Worm (Caenorhabditis elegans) whole organism, L3 larva: Measurements from ENCODE around the gene F08A7.1.

ENCODE experiments used
- R02D3.7 ChIP-seq: fragments of 150-350 bp; optimal IDR thresholded peaks from 2 replicates; lab custom pipeline; 2014; ENCODE audit warnings: missing biosample characterization, missing genetic modification characterization
- ceh-16 ChIP-seq: sonication (generic microtip); optimal IDR thresholded peaks from 2 replicates; lab custom pipeline; 2017; ENCODE audit warnings: missing biosample characterization, missing genetic modification characterization
- ceh-82 ChIP-seq: fragments of 150-350 bp; optimal IDR thresholded peaks from 2 replicates; lab custom pipeline; 2014; ENCODE audit warnings: missing biosample characterization, missing genetic modification characterization
- egl-27 ChIP-seq: sonication (generic microtip); optimal IDR thresholded peaks from 4 replicates; lab custom pipeline; 2017; ENCODE audit warnings: missing biosample characterization, missing genetic modification reagents, missing genetic modification characterization
- egl-5 ChIP-seq: fragments of 150-350 bp; optimal IDR thresholded peaks from 2 replicates; lab custom pipeline; 2017; ENCODE audit warnings: missing biosample characterization, missing genetic modification reagents, missing genetic modification characterization, inconsistent platforms
- elt-2 ChIP-seq: sonication (generic microtip); optimal IDR thresholded peaks from 2 replicates; lab custom pipeline; 2016; ENCODE audit warnings: missing genetic modification reagents, mild to moderate bottlenecking, missing genetic modification characterization, missing compliant biosample characterization
- elt-3 ChIP-seq, 3 experiments: fragments of 150-350 bp in 1 of 3; sonication (generic microtip) in 2 of 3; optimal IDR thresholded peaks; 2 replicates in 2 of 3; 4 replicates in 1 of 3; lab custom pipeline; 2014 to 2017; ENCODE audit warnings: missing biosample characterization in 3 of 3, missing genetic modification characterization in 3 of 3
- eor-1 ChIP-seq, 2 experiments: fragments of 150-350 bp; optimal IDR thresholded peaks; 2 replicates each; lab custom pipeline; 2014 to 2018; ENCODE audit warnings: missing biosample characterization in 2 of 2, missing genetic modification characterization in 2 of 2
- fkh-10 ChIP-seq: sonication (generic microtip); optimal IDR thresholded peaks from 2 replicates; lab custom pipeline; 2017; ENCODE audit warnings: missing biosample characterization, missing genetic modification reagents, missing genetic modification characterization
- fkh-2 ChIP-seq: fragments of 150-350 bp; optimal IDR thresholded peaks from 2 replicates; lab custom pipeline; 2014; ENCODE audit warnings: missing biosample characterization, missing genetic modification reagents, missing genetic modification characterization
- fos-1 ChIP-seq: fragments of 150-350 bp; optimal IDR thresholded peaks from 2 replicates; lab custom pipeline; 2014; ENCODE audit warnings: missing biosample characterization, missing genetic modification characterization
- hmg-11 ChIP-seq: sonication (generic microtip); optimal IDR thresholded peaks from 2 replicates; lab custom pipeline; 2016; ENCODE audit warnings: missing genetic modification characterization, missing compliant biosample characterization
- lin-15B ChIP-seq: fragments of 150-350 bp; optimal IDR thresholded peaks from 2 replicates; lab custom pipeline; 2014; ENCODE audit warnings: missing biosample characterization, missing genetic modification characterization
- mdl-1 ChIP-seq: fragments of 150-350 bp; optimal IDR thresholded peaks from 2 replicates; lab custom pipeline; 2014; ENCODE audit warnings: missing biosample characterization, missing genetic modification characterization
- mml-1 ChIP-seq: fragments of 150-350 bp; sonication (generic microtip); optimal IDR thresholded peaks from 3 replicates; lab custom pipeline; 2014; ENCODE audit warnings: missing biosample characterization, missing genetic modification characterization
- nhr-11 ChIP-seq: fragments of 150-350 bp; optimal IDR thresholded peaks from 2 replicates; lab custom pipeline; 2014; ENCODE audit warnings: missing biosample characterization, missing genetic modification characterization
- nhr-23 ChIP-seq: fragments of 150-350 bp; optimal IDR thresholded peaks from 2 replicates; lab custom pipeline; 2014; ENCODE audit warnings: missing biosample characterization, missing genetic modification reagents, missing genetic modification characterization
- nhr-237 ChIP-seq: fragments of 150-350 bp; optimal IDR thresholded peaks from 2 replicates; lab custom pipeline; 2014; ENCODE audit warnings: missing biosample characterization, missing genetic modification characterization
- nhr-25 ChIP-seq: sonication (generic microtip); optimal IDR thresholded peaks from 2 replicates; lab custom pipeline; 2017; ENCODE audit warnings: missing biosample characterization, missing genetic modification characterization
- nhr-43 ChIP-seq: sonication (generic microtip); optimal IDR thresholded peaks from 2 replicates; lab custom pipeline; 2016; ENCODE audit warnings: mild to moderate bottlenecking, missing genetic modification characterization, missing compliant biosample characterization; ENCODE audit not compliant: poor library complexity, severe bottlenecking
- nhr-67 ChIP-seq: fragments of 150-350 bp; optimal IDR thresholded peaks from 2 replicates; lab custom pipeline; 2014; ENCODE audit warnings: missing biosample characterization, missing genetic modification characterization
- nhr-76 ChIP-seq: fragments of 150-350 bp; sonication (generic microtip); optimal IDR thresholded peaks from 5 replicates; lab custom pipeline; 2014; ENCODE audit warnings: missing biosample characterization, missing genetic modification characterization
- nhr-77 ChIP-seq: fragments of 150-350 bp; optimal IDR thresholded peaks from 2 replicates; lab custom pipeline; 2014; ENCODE audit warnings: missing biosample characterization, missing genetic modification characterization
- pha-4 ChIP-seq: fragments of 150-350 bp; optimal IDR thresholded peaks from 2 replicates; lab custom pipeline; 2014; ENCODE audit warnings: missing biosample characterization, missing genetic modification reagents, missing genetic modification characterization
- pqm-1 ChIP-seq: fragments of 150-350 bp; optimal IDR thresholded peaks from 2 replicates; lab custom pipeline; 2017; ENCODE audit warnings: missing biosample characterization, missing genetic modification characterization, inconsistent platforms
- sea-2 ChIP-seq: fragments of 150-350 bp; sonication (generic microtip); optimal IDR thresholded peaks from 4 replicates; lab custom pipeline; 2014; ENCODE audit warnings: missing biosample characterization, missing genetic modification reagents, missing genetic modification characterization
- snpc-4 ChIP-seq: fragments of 150-350 bp; optimal IDR thresholded peaks from 2 replicates; lab custom pipeline; 2014; ENCODE audit warnings: missing biosample characterization, missing genetic modification characterization
- tbx-2 ChIP-seq: sonication (generic microtip); optimal IDR thresholded peaks from 2 replicates; lab custom pipeline; 2016; ENCODE audit warnings: mild to moderate bottlenecking, missing genetic modification characterization, missing compliant biosample characterization
- zag-1 ChIP-seq: fragments of 150-350 bp; optimal IDR thresholded peaks from 2 replicates; lab custom pipeline; 2014; ENCODE audit warnings: missing biosample characterization, missing genetic modification characterization
- ztf-11 ChIP-seq: fragments of 150-350 bp; optimal IDR thresholded peaks from 2 replicates; lab custom pipeline; 2014; ENCODE audit warnings: missing biosample characterization, missing genetic modification characterization

F08A7.1 gene

ce11 chrIV:17440001-17440400 is 406 bp upstream of the F08A7.1 start, which contains the start of gene C06A12.19:
C06A12.19 (minus strand) TSS chrIV:17440101.
- no peak for TF ChIP-seq sea-2 (GFP tag; lab: Kevin White, UChicago)
- TF ChIP-seq fos-1 (tag; lab: Kevin White, UChicago): no peak
- TF ChIP-seq mdl-1: no peak

ce11 chrIV:17441260-17441659 is 853 bp downstream of the F08A7.1 start:
- no peak for TF ChIP-seq pqm-1 (tag; lab: Kevin White, UChicago)
- no peak for TF ChIP-seq nhr-11 (tag; lab: Kevin White, UChicago)
- no peak for TF ChIP-seq R02D3.7 (tag; lab: Kevin White, UChicago)
- TF ChIP-seq nhr-25: peak; percentile 39
- TF ChIP-seq nhr-43 (tag; lab: Kevin White, UChicago): peak; percentile 6
- no peak for TF ChIP-seq ceh-16 (tag; lab: Kevin White, UChicago)
- no peak for TF ChIP-seq fkh-10
- no peak for TF ChIP-seq nhr-237
- peak; percentile 25 for TF ChIP-seq elt-2 (tag; lab: Kevin White, UChicago)

- TF ChIP-seq eor-1 (tag; optimal IDR thresholded peaks at IDR 0.05; lab: Kevin White, UChicago) (no peak), nhr-43 (tag; lab: Kevin White, UChicago) (peak; percentile 36), ceh-82 (tag; lab: Kevin White, UChicago) (no peak), nhr-77 (tag; lab: Kevin White, UChicago) (no peak), pqm-1 (tag; lab: Kevin White, UChicago) (peak; percentile 6), fkh-10 (no peak), nhr-25 (peak; percentile 51), egl-27 (tag; lab: Kevin White, UChicago) (no peak), nhr-23 (peak; percentile 15)
These were observed 2.1 kb downstream of the F08A7.1 start, which contains the start of gene F11E6.11 for ce11 chrIV:17442503-17442902. F11E6.11 (plus strand) TSS chrIV:17442827.

ce11 chrIV:17448319-17448718 is 7.9 kb downstream of the F08A7.1 start:
- TF ChIP-seq pha-4 (tag; lab: Kevin White, UChicago) (peak; percentile 66), fkh-2 (tag; lab: Kevin White, UChicago) (no peak)

- TF ChIP-seq mml-1 (tag; lab: Kevin White, UChicago) (no peak), nhr-237 (no peak), lin-15B (tag; lab: Kevin White, UChicago) (no peak), hmg-11 (tag; lab: Kevin White, UChicago) (no peak), zag-1 (tag; lab: Kevin White, UChicago) (no peak), fos-1 (tag; lab: Kevin White, UChicago) (no peak), pqm-1 (tag; lab: Kevin White, UChicago) (no peak), ceh-82 (tag; lab: Kevin White, UChicago) (no peak), egl-27 (tag; lab: Kevin White, UChicago) (no peak), nhr-76 (tag; lab: Kevin White, UChicago) (no peak), snpc-4 (tag; lab: Kevin White, UChicago) (no peak)
These were observed 10.0 kb downstream of the F08A7.1 start, which contains the start of gene F11E6.8 for ce11 chrIV:17450443-17450842. F11E6.8 (minus strand) TSS chrIV:17450543.

- no peak for TF ChIP-seq elt-3 (tag; optimal IDR thresholded peaks at IDR 0.05; lab: Kevin White, UChicago)
- TF ChIP-seq elt-2 (tag; lab: Kevin White, UChicago): no peak
- no peak for TF ChIP-seq nhr-76 (tag; lab: Kevin White, UChicago)
- no peak for TF ChIP-seq sea-2 (GFP tag; lab: Kevin White, UChicago)
- no peak for TF ChIP-seq nhr-43 (tag; lab: Kevin White, UChicago)
- TF ChIP-seq ceh-16 (tag; lab: Kevin White, UChicago): no peak
- no peak for TF ChIP-seq mdl-1
- TF ChIP-seq lin-15B (tag; lab: Kevin White, UChicago): no peak
- TF ChIP-seq nhr-237: no peak
- no peak for TF ChIP-seq egl-5 (tag; lab: Kevin White, UChicago)
- TF ChIP-seq pha-4 (tag; lab: Kevin White, UChicago): no peak
- no peak for TF ChIP-seq mml-1 (tag; lab: Kevin White, UChicago)
- no peak for TF ChIP-seq nhr-67
- TF ChIP-seq ztf-11 (tag; lab: Kevin White, UChicago): no peak
- no peak for TF ChIP-seq hmg-11 (tag; lab: Kevin White, UChicago)
- TF ChIP-seq fkh-10: no peak
- no peak for TF ChIP-seq R02D3.7 (tag; lab: Kevin White, UChicago)
- TF ChIP-seq tbx-2 (tag; lab: Kevin White, UChicago): no peak
These were observed 12.8 kb downstream of the F08A7.1 start for ce11 chrIV:17453200-17453599.
